Worm (Caenorhabditis elegans): ENCODE data around the gene F23A7.5.

Gene F23A7.5

ce11 chrX:16271147-16271546, 42.4 kb downstream of the F23A7.5 start (continued):
- TF ChIP-seq mml-1 (tag; optimal IDR thresholded peaks at IDR 0.05) (no peak), elt-3 (tag; optimal IDR thresholded peaks at IDR 0.05) (peak in 1 of 3 experiments; percentile 22), daf-12 (tag; optimal IDR thresholded peaks at IDR 0.05) (no peak), nhr-25 (tag; optimal IDR thresholded peaks at IDR 0.05) (no peak), unc-39 (tag; optimal IDR thresholded peaks at IDR 0.05) (no peak), ama-1 (optimal IDR thresholded peaks at IDR 0.05) (no peak), zag-1 (tag; optimal IDR thresholded peaks at IDR 0.05) (no peak), tbx-2 (tag; optimal IDR thresholded peaks at IDR 0.05) (no peak), nhr-28 (tag; optimal IDR thresholded peaks at IDR 0.05) (no peak), pqm-1 (tag; optimal IDR thresholded peaks at IDR 0.05) (no peak), lin-15B (tag; optimal IDR thresholded peaks at IDR 0.05) (no peak), elt-2 (tag; optimal IDR thresholded peaks at IDR 0.05) (peak; percentile 7), lin-39 (tag; optimal IDR thresholded peaks at IDR 0.05) (no peak), R02D3.7 (tag; optimal IDR thresholded peaks at IDR 0.05) (no peak), nhr-237 (tag; optimal IDR thresholded peaks at IDR 0.05) (no peak), lsy-12 (tag; optimal IDR thresholded peaks at IDR 0.05) (no peak), skn-1 (tag; optimal IDR thresholded peaks at IDR 0.05) (no peak)

- TF ChIP-seq lin-39 (tag; optimal IDR thresholded peaks at IDR 0.05) (no peak), nhr-28 (tag; optimal IDR thresholded peaks at IDR 0.05) (no peak), pha-4 (tag; optimal IDR thresholded peaks at IDR 0.05) (peak; percentile 67), ceh-9 (tag; optimal IDR thresholded peaks at IDR 0.05) (no peak), hmg-11 (tag; optimal IDR thresholded peaks at IDR 0.05) (peak; percentile 28), daf-12 (tag; optimal IDR thresholded peaks at IDR 0.05) (no peak), nhr-77 (tag; optimal IDR thresholded peaks at IDR 0.05) (no peak), ceh-28 (tag; optimal IDR thresholded peaks at IDR 0.05) (peak; percentile 51), nfya-1 (tag; optimal IDR thresholded peaks at IDR 0.05; ENCODE audit: insufficient read depth) (peak; percentile 63), nhr-237 (tag; optimal IDR thresholded peaks at IDR 0.05) (no peak), fos-1 (tag; optimal IDR thresholded peaks at IDR 0.05) (no peak), skn-1 (tag; optimal IDR thresholded peaks at IDR 0.05) (peak; percentile 22), snpc-4 (tag; optimal IDR thresholded peaks at IDR 0.05) (no peak), mml-1 (tag; optimal IDR thresholded peaks at IDR 0.05) (no peak), jun-1 (tag; optimal IDR thresholded peaks at IDR 0.05) (no peak), aly-2 (tag; optimal IDR thresholded peaks at IDR 0.05) (no peak), ztf-4 (tag; optimal IDR thresholded peaks at IDR 0.05) (no peak), egl-27 (tag; optimal IDR thresholded peaks at IDR 0.05) (no peak), nhr-76 (tag; optimal IDR thresholded peaks at IDR 0.05) (no peak), ama-1 (optimal IDR thresholded peaks at IDR 0.05) (no peak), tbx-2 (tag; optimal IDR thresholded peaks at IDR 0.05) (no peak), elt-2 (tag; optimal IDR thresholded peaks at IDR 0.05) (peak; percentile 32), mdl-1 (tag; optimal IDR thresholded peaks at IDR 0.05) (no peak), unc-62 (GFP tag; optimal IDR thresholded peaks at IDR 0.05) (no peak), ZK546.5 (tag; optimal IDR thresholded peaks at IDR 0.05) (no peak), lsy-12 (tag; optimal IDR thresholded peaks at IDR 0.05) (no peak), lin-15B (tag; optimal IDR thresholded peaks at IDR 0.05) (peak; percentile 21), ceh-82 (tag; optimal IDR thresholded peaks at IDR 0.05) (no peak), ceh-16 (tag; optimal IDR thresholded peaks at IDR 0.05) (no peak), nhr-25 (tag; optimal IDR thresholded peaks at IDR 0.05) (no peak), elt-3 (tag; optimal IDR thresholded peaks at IDR 0.05) (no peak), elt-1 (tag; optimal IDR thresholded peaks at IDR 0.05) (no peak), nhr-43 (tag; optimal IDR thresholded peaks at IDR 0.05; ENCODE audit: poor library complexity, severe bottlenecking) (no peak), nhr-12 (tag; optimal IDR thresholded peaks at IDR 0.05) (no peak), fkh-2 (tag; optimal IDR thresholded peaks at IDR 0.05) (no peak), sea-2 (GFP tag; optimal IDR thresholded peaks at IDR 0.05) (no peak), pqm-1 (tag; optimal IDR thresholded peaks at IDR 0.05) (no peak), fkh-10 (GFP tag; optimal IDR thresholded peaks at IDR 0.05) (no peak), egl-5 (tag; optimal IDR thresholded peaks at IDR 0.05) (no peak), nhr-23 (tag; optimal IDR thresholded peaks at IDR 0.05) (peak; percentile 49), zag-1 (tag; optimal IDR thresholded peaks at IDR 0.05) (no peak), ztf-11 (tag; optimal IDR thresholded peaks at IDR 0.05) (no peak), nhr-67 (tag; optimal IDR thresholded peaks at IDR 0.05) (no peak), R02D3.7 (tag; optimal IDR thresholded peaks at IDR 0.05) (no peak), eor-1 (tag; optimal IDR thresholded peaks at IDR 0.05) (no peak), unc-39 (tag; optimal IDR thresholded peaks at IDR 0.05) (no peak), nhr-11 (tag; optimal IDR thresholded peaks at IDR 0.05) (no peak)
Measured at ce11 chrX:16275255-16275813, 46.6 kb downstream of the F23A7.5 start, which contains the start of gene sdc-1. TSS of gene sdc-1 (plus strand) at chrX:16275763.
